Worm (Caenorhabditis elegans) whole organism, L4/young adult: ENCODE results near the gene mrp-6.

Source experiments
- W03F9.2 ChIP-seq: fragments of 150-350 bp; optimal IDR thresholded peaks from 2 replicates; lab custom pipeline; 2014; ENCODE audit warnings: missing biosample characterization, missing genetic modification characterization
- dao-5 ChIP-seq: sonication (generic microtip); optimal IDR thresholded peaks from 2 replicates; lab custom pipeline; 2016; ENCODE audit warnings: missing genotype, missing genetic modification characterization, moderate library complexity, missing compliant biosample characterization
- him-1 ChIP-seq: sonication (generic microtip); optimal IDR thresholded peaks from 2 replicates; lab custom pipeline; 2016; ENCODE audit warnings: missing genotype, missing genetic modification reagents, missing genetic modification characterization, missing compliant biosample characterization

DNA sequence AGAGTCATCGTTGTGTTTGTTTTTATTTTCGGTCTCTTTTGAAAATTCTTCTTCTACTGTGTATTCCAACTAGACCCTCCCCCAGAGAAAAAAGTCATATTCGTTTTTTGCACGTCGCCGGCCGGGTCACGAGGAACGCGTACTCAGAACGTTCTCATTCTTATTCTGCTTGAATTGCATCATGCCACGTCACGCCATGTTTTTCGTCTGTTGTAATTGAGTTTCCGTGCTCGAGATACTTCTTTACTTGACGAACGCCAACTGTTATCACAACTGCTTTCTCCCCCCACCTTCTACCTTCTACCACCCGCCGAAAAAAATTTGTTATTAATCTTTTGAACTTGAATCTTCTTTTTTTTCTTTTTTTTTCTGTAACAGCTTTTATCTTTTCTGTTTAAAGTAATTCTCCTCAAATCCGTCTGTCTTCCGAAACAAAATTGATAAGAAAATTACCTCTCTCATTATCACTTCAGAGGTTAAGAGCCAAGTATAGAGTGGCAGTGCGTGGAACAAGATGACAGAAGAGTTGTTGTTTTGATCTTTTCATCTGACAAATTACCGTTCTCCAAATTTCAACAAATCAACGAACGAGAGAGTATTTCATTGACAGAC, 43.8 kb downstream of the mrp-6 start:
- no peak for TF ChIP-seq W03F9.2 (tag; lab: Kevin White, UChicago)
- TF ChIP-seq him-1 (tag; lab: Kevin White, UChicago): no peak
- TF ChIP-seq dao-5 (tag; lab: Kevin White, UChicago): no peak
